Fruit fly (Drosophila melanogaster) Kc167 (cell line): Measurements from ENCODE around the gene Bx.

ENCODE experiments used
- Myc ChIP-seq: fragments of >200 bp; optimal IDR thresholded peaks from 2 replicates; lab custom pipeline; 2017; ENCODE audit warnings: missing external identifiers
- Sin3A ChIP-seq: fragments of >200 bp; optimal IDR thresholded peaks from 2 replicates; lab custom pipeline; 2018; ENCODE audit warnings: missing external identifiers
- h ChIP-seq: fragments of >200 bp; optimal IDR thresholded peaks from 3 replicates; lab custom pipeline; 2018; ENCODE audit warnings: missing external identifiers
- insv ChIP-seq: fragments of >200 bp; optimal IDR thresholded peaks from 3 replicates; lab custom pipeline; 2018; ENCODE audit warnings: missing external identifiers
- psq ChIP-seq: fragments of >200 bp; optimal IDR thresholded peaks from 2 replicates; lab custom pipeline; 2017; ENCODE audit warnings: missing external identifiers
- ttk ChIP-seq: sonication (Bioruptor generic); optimal IDR thresholded peaks from 2 replicates; lab custom pipeline; 2017; ENCODE audit warnings: missing external identifiers

Gene Bx

DNA sequence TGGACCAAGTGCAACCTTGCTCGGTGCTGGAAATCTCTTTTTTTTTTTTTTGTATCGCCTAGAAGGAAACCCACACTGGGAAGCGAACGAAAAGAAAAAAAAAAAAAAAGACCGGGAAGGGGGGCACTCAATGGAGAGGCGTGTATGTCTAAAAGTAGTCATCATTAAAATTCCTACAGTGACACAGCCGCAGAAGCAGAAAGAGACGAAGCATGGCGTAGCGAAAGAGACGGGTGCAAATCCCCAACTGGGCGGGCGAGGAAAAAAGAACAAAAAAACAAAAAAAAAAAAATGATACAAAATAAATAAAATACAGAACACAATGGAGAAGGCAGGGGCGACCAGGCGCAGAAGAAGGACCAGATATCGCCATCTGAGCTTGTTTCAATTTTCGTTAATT lies 29.5 kb downstream of the Bx start:
- no peak for TF ChIP-seq Sin3A (lab: Kevin White, UChicago)
- no peak for TF ChIP-seq insv (lab: Kevin White, UChicago)
- no peak for TF ChIP-seq psq (lab: Kevin White, UChicago)
- no peak for TF ChIP-seq h (lab: Kevin White, UChicago)
- TF ChIP-seq Myc (lab: Kevin White, UChicago) = no peak
- TF ChIP-seq ttk (lab: Kevin White, UChicago) = no peak

DNA sequence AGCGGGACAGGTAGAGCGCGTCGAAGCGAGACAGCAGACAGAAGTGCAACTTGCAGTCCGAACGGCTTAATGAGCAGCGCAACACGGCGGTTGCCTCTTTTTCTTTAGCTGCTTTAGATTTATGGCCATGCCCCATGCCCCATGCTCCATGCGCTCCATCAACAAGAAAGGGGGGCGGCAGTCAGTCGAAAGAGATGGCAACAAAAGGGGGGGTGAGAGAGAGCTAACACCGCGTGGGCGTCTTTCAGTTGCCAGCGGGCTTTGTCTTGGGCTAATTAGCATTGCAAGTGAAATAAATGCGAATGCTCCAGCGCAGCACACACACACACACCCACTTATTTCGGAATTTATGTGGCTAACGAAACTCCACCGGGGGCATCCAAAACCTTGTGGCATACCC lies 29.9 kb downstream of the Bx start:
- TF ChIP-seq Myc (lab: Kevin White, UChicago) (no peak), psq (lab: Kevin White, UChicago) (no peak), insv (lab: Kevin White, UChicago) (no peak), ttk (lab: Kevin White, UChicago) (no peak), h (lab: Kevin White, UChicago) (no peak), Sin3A (lab: Kevin White, UChicago) (no peak)

DNA sequence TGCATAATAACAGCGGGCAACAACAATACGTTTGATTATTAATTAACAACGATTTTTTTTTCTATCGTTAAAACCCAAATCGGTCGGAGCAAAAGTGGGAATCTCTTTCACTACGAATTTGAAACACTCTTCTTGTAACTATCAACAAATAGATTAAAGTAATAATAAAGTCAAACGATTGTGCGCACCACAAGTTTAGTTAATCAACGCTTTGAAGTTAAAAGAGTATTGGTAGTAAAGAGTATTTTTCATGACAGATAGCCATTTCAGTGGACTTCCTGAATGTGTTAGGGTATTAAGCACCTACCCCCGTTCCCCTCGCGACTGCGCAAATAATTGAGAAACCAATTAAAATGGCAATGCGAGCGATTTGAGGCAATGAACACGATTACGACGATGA lies 31.6 kb downstream of the Bx start:
- TF ChIP-seq insv (lab: Kevin White, UChicago) (no peak), psq (lab: Kevin White, UChicago) (no peak)

DNA sequence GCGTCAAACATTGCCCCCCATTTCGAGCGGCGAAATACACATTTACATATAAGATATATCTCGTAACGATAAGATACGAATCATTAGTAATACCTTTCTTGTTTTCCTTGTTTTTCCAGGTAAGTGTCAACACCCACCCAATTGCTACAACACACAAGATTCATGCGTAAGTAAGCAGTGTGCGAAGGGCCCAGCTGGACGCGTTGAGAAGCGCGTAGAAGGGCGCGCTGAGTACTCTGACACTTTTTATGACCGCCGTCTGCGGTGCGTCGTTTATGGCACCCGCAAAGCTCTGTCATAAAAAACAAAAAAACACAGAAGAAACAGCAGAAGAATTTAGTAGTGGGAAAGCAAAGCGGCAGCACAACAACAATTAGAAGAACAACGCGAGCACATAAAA lies 32.5 kb downstream of the Bx start:
- TF ChIP-seq insv (lab: Kevin White, UChicago) (no peak), psq (lab: Kevin White, UChicago) (no peak), Myc (lab: Kevin White, UChicago) (no peak), Sin3A (lab: Kevin White, UChicago) (no peak), ttk (lab: Kevin White, UChicago) (no peak), h (lab: Kevin White, UChicago) (no peak)

DNA sequence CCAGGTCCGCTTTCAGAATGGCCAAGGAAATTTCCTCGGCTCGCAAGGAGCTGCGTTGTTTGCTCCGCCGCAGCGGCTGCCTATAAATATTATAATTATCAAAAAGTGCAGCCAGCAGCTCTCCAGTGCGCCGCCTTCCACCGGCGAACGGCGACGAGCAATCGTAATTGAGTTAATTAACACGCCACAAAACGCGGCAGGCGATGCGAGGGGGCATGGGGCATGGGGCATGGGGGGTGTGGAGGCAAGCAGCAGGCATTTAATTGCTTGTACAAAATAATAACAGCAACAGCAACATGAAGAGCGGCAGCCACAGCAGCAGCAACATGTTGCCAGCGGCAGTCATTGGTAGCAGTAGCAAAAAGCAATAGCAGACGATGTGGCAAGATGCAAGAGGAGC lies 35.5 kb downstream of the Bx start:
- no peak for TF ChIP-seq psq (lab: Kevin White, UChicago)
- no peak for TF ChIP-seq ttk (lab: Kevin White, UChicago)
- TF ChIP-seq h (lab: Kevin White, UChicago) = no peak

DNA sequence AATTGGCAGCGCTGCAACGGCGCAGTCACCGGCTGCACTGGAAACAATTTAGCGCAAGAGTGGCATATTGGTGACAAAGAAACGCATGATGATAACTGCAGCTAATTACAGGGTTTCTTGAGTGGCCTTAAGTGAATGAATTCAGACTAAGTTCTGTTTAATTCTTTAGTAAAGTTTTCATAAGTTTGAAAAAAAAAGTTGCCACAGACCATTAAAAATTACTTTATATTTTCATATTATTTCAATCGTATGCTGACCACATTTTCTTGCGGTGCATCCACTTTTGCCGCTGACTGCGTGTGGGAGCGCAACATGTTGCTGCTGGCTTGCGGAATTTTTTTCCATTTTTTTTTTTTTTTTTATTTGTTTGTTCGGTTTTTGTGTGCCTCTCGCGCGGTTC lies 37.2 kb downstream of the Bx start:
- no peak for TF ChIP-seq psq (lab: Kevin White, UChicago)
- no peak for TF ChIP-seq Sin3A (lab: Kevin White, UChicago)
- TF ChIP-seq insv (lab: Kevin White, UChicago) = no peak
- TF ChIP-seq h (lab: Kevin White, UChicago) = no peak
- no peak for TF ChIP-seq ttk (lab: Kevin White, UChicago)
- no peak for TF ChIP-seq Myc (lab: Kevin White, UChicago)

DNA sequence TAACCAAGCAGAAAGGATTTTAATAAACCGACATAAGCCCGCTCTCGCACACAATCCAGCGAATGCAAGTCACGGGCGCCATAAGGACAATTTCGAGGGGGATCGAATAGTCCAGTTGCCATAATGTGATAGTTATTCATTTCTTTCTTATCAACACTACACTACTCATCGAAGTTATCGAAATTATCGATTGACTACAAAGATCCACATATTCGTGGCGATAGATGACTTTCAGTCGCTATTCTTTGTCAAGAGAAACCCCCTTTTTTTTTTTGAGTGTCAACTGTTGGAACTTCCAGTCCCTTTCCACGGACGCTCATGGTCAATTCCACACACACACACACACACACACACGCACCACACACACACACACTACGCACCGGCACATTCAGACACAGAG lies 39.3 kb downstream of the Bx start:
- TF ChIP-seq h (lab: Kevin White, UChicago) = no peak

DNA sequence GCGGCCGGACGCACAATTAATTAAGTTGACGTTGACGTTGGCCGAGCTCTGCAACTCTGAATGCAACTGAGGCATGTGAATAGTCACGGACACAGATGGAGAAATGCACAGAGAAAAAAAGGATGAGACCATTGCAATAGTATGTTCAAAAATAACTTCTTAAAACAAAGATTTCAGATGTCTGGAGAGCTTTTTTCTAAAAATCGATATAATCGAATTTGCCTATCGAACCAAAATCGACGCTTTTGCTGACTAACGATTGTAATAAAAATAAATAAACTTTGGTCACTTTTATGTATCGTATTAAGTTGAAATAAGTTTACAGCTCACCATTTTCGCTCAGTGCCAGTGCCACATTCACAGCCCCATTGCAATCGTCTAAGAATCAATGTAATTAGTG lies 43.4 kb downstream of the Bx start:
- no peak for TF ChIP-seq insv (lab: Kevin White, UChicago)
- TF ChIP-seq h (lab: Kevin White, UChicago) = no peak
- TF ChIP-seq ttk (lab: Kevin White, UChicago) = no peak
- TF ChIP-seq Myc (lab: Kevin White, UChicago) = no peak
- no peak for TF ChIP-seq psq (lab: Kevin White, UChicago)
- no peak for TF ChIP-seq Sin3A (lab: Kevin White, UChicago)

DNA sequence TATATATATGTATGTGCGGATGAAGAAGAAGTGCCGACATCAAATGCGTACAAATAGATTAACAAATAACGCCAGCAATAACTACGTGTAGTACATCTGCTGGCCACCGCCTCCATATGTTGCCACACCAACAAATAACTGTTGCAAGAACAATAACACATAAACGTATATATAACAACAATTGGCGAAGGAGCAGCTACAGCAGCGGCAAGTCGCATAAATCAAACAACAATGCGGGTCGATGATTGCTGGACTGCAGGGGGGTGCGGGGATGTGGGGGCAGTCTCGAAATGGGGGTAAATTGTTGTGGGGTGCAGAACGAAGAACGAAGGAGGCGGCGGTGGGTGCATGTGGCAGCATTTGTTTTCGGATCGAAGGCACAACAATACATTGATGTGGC lies 45.4 kb downstream of the Bx start:
- no peak for TF ChIP-seq ttk (lab: Kevin White, UChicago)
- TF ChIP-seq psq (lab: Kevin White, UChicago) = no peak
- no peak for TF ChIP-seq Sin3A (lab: Kevin White, UChicago)
- TF ChIP-seq h (lab: Kevin White, UChicago) = no peak
- TF ChIP-seq Myc (lab: Kevin White, UChicago) = no peak
- no peak for TF ChIP-seq insv (lab: Kevin White, UChicago)

DNA sequence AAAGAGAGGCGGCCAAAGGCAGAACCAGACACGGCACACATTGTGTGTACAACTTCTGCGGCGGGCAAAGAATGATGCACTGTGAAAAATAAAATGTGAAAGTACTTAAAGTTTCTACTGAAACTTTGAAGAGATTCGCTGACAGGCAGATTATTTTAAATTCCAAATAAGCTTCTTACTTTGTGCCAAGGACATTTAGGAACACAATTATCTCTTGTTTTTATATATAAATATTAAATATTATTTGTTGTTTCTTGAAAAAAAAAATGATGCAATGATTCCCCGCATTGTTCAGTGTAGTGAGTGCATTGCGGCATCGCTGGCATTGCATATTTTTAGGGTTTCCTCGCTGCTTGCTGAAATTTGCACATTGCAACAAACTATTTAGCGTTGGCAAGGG lies 49.8 kb downstream of the Bx start:
- TF ChIP-seq Sin3A (lab: Kevin White, UChicago) (no peak), psq (lab: Kevin White, UChicago) (no peak), ttk (lab: Kevin White, UChicago) (no peak), h (lab: Kevin White, UChicago) (no peak), Myc (lab: Kevin White, UChicago) (no peak), insv (lab: Kevin White, UChicago) (no peak)

DNA sequence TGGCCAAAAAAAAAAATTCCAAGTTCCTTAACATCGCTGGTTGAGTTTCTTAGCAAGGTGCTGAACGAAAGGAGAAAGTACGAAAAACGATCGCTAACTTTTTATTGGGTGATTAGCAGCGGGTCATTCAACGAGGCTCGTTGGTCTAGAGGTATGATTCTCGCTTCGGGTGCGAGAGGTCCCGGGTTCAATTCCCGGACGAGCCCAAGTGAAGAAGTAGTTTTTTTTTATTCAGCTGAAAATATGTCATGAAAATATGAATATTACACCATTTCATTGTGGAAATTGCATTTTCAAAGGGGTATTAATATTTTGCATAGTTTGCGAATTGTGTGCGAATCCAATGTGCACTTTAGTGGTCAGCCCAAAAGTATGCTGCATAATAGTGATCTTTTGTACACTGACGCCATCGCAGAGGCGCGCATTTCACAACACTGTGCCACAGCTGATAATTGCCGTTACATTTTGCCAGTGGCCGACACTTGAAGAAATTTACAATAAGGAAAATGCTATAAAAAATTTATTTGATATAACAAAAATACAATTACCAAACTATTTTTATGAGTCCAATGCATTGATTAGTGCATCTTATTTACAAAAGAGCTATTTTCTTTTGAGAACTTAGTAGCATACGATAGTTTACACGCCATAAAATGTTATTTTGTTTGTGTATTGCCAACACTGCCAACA lies 50.5 kb downstream of the Bx start:
- TF ChIP-seq ttk (lab: Kevin White, UChicago) (no peak), Sin3A (lab: Kevin White, UChicago) (no peak), h (lab: Kevin White, UChicago) (no peak), psq (lab: Kevin White, UChicago) (no peak), Myc (lab: Kevin White, UChicago) (no peak), insv (lab: Kevin White, UChicago) (no peak)

DNA sequence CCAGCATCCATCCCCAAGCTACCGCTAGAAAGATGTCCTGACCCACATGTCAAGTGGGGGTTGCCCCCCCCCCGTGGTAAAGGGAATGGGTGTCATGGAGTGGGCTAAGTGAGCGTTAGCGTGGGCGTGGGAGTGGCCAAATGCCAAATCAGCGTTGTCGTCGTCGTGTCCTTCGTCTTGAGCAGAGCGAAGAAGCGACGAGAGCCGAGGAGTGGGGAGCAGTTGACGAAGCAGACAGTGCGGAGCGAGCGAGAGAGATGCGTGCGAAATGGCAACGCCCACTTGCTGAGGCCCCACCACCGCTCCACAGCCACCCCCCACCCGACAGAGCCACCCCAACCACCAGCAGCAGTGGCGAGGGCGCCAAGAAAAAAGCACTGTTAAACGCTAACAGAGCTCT lies 59.9 kb downstream of the Bx start:
- TF ChIP-seq ttk (lab: Kevin White, UChicago) (no peak), h (lab: Kevin White, UChicago) (no peak), Myc (lab: Kevin White, UChicago) (no peak), Sin3A (lab: Kevin White, UChicago) (no peak), insv (lab: Kevin White, UChicago) (no peak), psq (lab: Kevin White, UChicago) (no peak)
